Worm (Caenorhabditis elegans) whole organism, mixed stage, embryonic: Measurements from ENCODE around the gene str-231.

ENCODE experiments used
- M03D4.4 ChIP-seq: sonication (generic microtip); optimal IDR thresholded peaks from 2 replicates; lab custom pipeline; 2017; ENCODE audit warnings: mild to moderate bottlenecking, missing genetic modification characterization, missing compliant biosample characterization
- bed-3 ChIP-seq: fragments of 200-800 bp; sonication (Bioruptor generic); optimal IDR thresholded peaks from 3 replicates; lab custom pipeline; 2018; ENCODE audit warnings: mild to moderate bottlenecking, missing genetic modification characterization, moderate library complexity, missing compliant biosample characterization
- blmp-1 ChIP-seq: fragments of 150-350 bp; optimal IDR thresholded peaks from 2 replicates; lab custom pipeline; 2014; ENCODE audit warnings: missing biosample characterization, missing genetic modification characterization
- ceh-39 ChIP-seq: fragments of 150-350 bp; optimal IDR thresholded peaks from 2 replicates; lab custom pipeline; 2014; ENCODE audit warnings: missing biosample characterization, missing genetic modification characterization
- ceh-43 ChIP-seq: fragments of 200-800 bp; sonication (Bioruptor generic); optimal IDR thresholded peaks from 2 replicates; lab custom pipeline; 2018; ENCODE audit warnings: mild to moderate bottlenecking, missing genetic modification characterization, moderate library complexity, missing compliant biosample characterization
- ceh-83 ChIP-seq: fragments of 200-800 bp; sonication (Bioruptor generic); optimal IDR thresholded peaks from 2 replicates; lab custom pipeline; 2018; ENCODE audit warnings: mild to moderate bottlenecking, missing genetic modification characterization, missing compliant biosample characterization
- ces-1 ChIP-seq: fragments of 150-350 bp; optimal IDR thresholded peaks from 2 replicates; lab custom pipeline; 2014; ENCODE audit warnings: missing biosample characterization, missing genetic modification reagents, missing genetic modification characterization
- cnd-1 ChIP-seq: fragments of 200-800 bp; sonication (Bioruptor generic); optimal IDR thresholded peaks from 2 replicates; lab custom pipeline; 2018; ENCODE audit warnings: mild to moderate bottlenecking, missing genetic modification characterization, missing compliant biosample characterization
- drap-1 ChIP-seq: fragments of 200-800 bp; sonication (Bioruptor generic); optimal IDR thresholded peaks from 3 replicates; lab custom pipeline; 2018; ENCODE audit warnings: mild to moderate bottlenecking, missing genetic modification characterization, missing compliant biosample characterization
- elt-1 ChIP-seq: sonication (generic microtip); optimal IDR thresholded peaks from 2 replicates; lab custom pipeline; 2017; ENCODE audit warnings: missing genetic modification characterization, mild to moderate bottlenecking, missing compliant biosample characterization, antibody characterized with exemption, moderate library complexity, borderline replicate concordance; ENCODE audit not compliant: insufficient read depth
- elt-3 ChIP-seq: fragments of 150-350 bp; optimal IDR thresholded peaks from 2 replicates; lab custom pipeline; 2014; ENCODE audit warnings: missing biosample characterization, missing genetic modification characterization
- flh-1 ChIP-seq: fragments of 200-800 bp; sonication (Bioruptor generic); optimal IDR thresholded peaks from 2 replicates; lab custom pipeline; 2018; ENCODE audit warnings: mild to moderate bottlenecking, missing genetic modification characterization, moderate library complexity, missing compliant biosample characterization
- ham-2 ChIP-seq: fragments of 200-800 bp; sonication (Bioruptor generic); optimal IDR thresholded peaks from 2 replicates; lab custom pipeline; 2018; ENCODE audit warnings: mild to moderate bottlenecking, missing genetic modification characterization, missing compliant biosample characterization
- hlh-1 ChIP-seq: fragments of 150-350 bp; optimal IDR thresholded peaks from 2 replicates; lab custom pipeline; 2014; ENCODE audit warnings: missing biosample characterization, missing genetic modification reagents, missing genetic modification characterization
- lin-32 ChIP-seq: fragments of 200-800 bp; sonication (Bioruptor generic); optimal IDR thresholded peaks from 2 replicates; lab custom pipeline; 2018; ENCODE audit warnings: mild to moderate bottlenecking, missing genetic modification characterization, missing compliant biosample characterization
- mls-2 ChIP-seq: sonication (generic microtip); optimal IDR thresholded peaks from 2 replicates; lab custom pipeline; 2016; ENCODE audit warnings: mild to moderate bottlenecking, missing genetic modification characterization, moderate library complexity, missing compliant biosample characterization
- nhr-12 ChIP-seq: fragments of 150-350 bp; optimal IDR thresholded peaks from 2 replicates; lab custom pipeline; 2014; ENCODE audit warnings: missing biosample characterization, missing genetic modification characterization
- nhr-2 ChIP-seq: fragments of 150-350 bp; optimal IDR thresholded peaks from 2 replicates; lab custom pipeline; 2014; ENCODE audit warnings: missing biosample characterization, missing genetic modification characterization
- nhr-237 ChIP-seq: fragments of 150-350 bp; optimal IDR thresholded peaks from 2 replicates; lab custom pipeline; 2014; ENCODE audit warnings: missing biosample characterization, missing genetic modification characterization
- nhr-28 ChIP-seq: fragments of 150-350 bp; optimal IDR thresholded peaks from 2 replicates; lab custom pipeline; 2014; ENCODE audit warnings: missing biosample characterization, missing genetic modification characterization
- nhr-76 ChIP-seq: sonication (generic microtip); optimal IDR thresholded peaks from 2 replicates; lab custom pipeline; 2017; ENCODE audit warnings: missing biosample characterization, missing genetic modification characterization
- pha-4 ChIP-seq: fragments of 150-350 bp; optimal IDR thresholded peaks from 2 replicates; lab custom pipeline; 2018; ENCODE audit warnings: missing biosample characterization, missing genetic modification reagents, missing genetic modification characterization
- sem-2 ChIP-seq: fragments of 200-800 bp; sonication (Bioruptor generic); optimal IDR thresholded peaks from 2 replicates; lab custom pipeline; 2018; ENCODE audit warnings: mild to moderate bottlenecking, missing genetic modification characterization, missing compliant biosample characterization
- snpc-4 ChIP-seq: fragments of 150-350 bp; optimal IDR thresholded peaks from 2 replicates; lab custom pipeline; 2014; ENCODE audit warnings: missing biosample characterization, missing genetic modification characterization
- sptf-1 ChIP-seq: sonication (generic microtip); optimal IDR thresholded peaks from 2 replicates; lab custom pipeline; 2017; ENCODE audit warnings: mild to moderate bottlenecking, missing genetic modification characterization, moderate library complexity, missing compliant biosample characterization
- tbx-8 ChIP-seq: fragments of 200-800 bp; sonication (Bioruptor generic); optimal IDR thresholded peaks from 2 replicates; lab custom pipeline; 2018; ENCODE audit warnings: mild to moderate bottlenecking, missing genetic modification characterization, moderate library complexity, missing compliant biosample characterization
- unc-120 ChIP-seq: sonication (generic microtip); optimal IDR thresholded peaks from 2 replicates; lab custom pipeline; 2017; ENCODE audit warnings: missing genetic modification characterization, missing compliant biosample characterization; ENCODE audit not compliant: poor library complexity, severe bottlenecking
- unc-39 ChIP-seq: fragments of 150-350 bp; optimal IDR thresholded peaks from 2 replicates; lab custom pipeline; 2014; ENCODE audit warnings: missing biosample characterization, missing genetic modification characterization
- unc-62 ChIP-seq: fragments of 150-350 bp; optimal IDR thresholded peaks from 2 replicates; lab custom pipeline; 2014; ENCODE audit warnings: missing biosample characterization, missing genetic modification reagents, missing genetic modification characterization
- zip-8 ChIP-seq: fragments of 150-350 bp; optimal IDR thresholded peaks from 2 replicates; lab custom pipeline; 2014; ENCODE audit warnings: missing biosample characterization, missing genetic modification characterization

The str-231 gene

ce11 chrV:16007505-16007904 is at the start of gene str-231:
Gene str-231, minus strand, starts transcription at chrV:16007605.
- no peak for TF ChIP-seq nhr-12 (tag; lab: Kevin White, UChicago)
- no peak for TF ChIP-seq nhr-28
- TF ChIP-seq pha-4 (tag; lab: Kevin White, UChicago) = no peak
- TF ChIP-seq hlh-1 (tag; lab: Kevin White, UChicago) = no peak

ce11 chrV:16057010-16057463 is 49.6 kb upstream of the str-231 start, which contains the start of gene F14H3.5:
Gene F14H3.5, minus strand, starts transcription at chrV:16057060.
- TF ChIP-seq flh-1 (GFP tag; lab: Kevin White, UChicago) (no peak), blmp-1 (tag; lab: Kevin White, UChicago) (no peak), ceh-83 (GFP tag; lab: Kevin White, UChicago) (no peak), nhr-28 (no peak), cnd-1 (tag; lab: Kevin White, UChicago) (no peak), bed-3 (no peak), sptf-1 (tag; lab: Kevin White, UChicago) (no peak), elt-3 (no peak), snpc-4 (no peak), ceh-43 (no peak), ceh-39 (no peak), unc-39 (tag; lab: Kevin White, UChicago) (no peak), pha-4 (tag; lab: Kevin White, UChicago) (no peak), lin-32 (GFP tag; lab: Kevin White, UChicago) (no peak), zip-8 (tag; lab: Kevin White, UChicago) (no peak), nhr-76 (no peak)

DNA sequence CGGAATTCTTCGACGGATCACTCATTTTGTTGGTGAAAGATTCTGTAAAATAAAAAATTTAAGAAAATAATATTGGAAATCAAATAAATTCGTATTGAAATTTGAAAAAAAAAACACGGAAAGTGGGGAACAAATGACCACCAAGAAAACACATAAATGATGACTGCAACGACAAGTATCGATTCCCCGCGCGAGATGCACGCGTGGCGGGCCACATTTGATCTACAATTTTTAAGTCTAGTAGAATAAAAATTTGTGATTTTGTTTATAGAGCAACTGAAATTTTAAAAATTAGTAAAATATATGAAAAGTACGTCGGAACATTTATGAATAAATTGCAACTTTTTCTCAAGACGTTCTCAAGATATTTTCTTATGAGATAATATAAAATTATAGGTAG is 47.6 kb upstream of the str-231 start, which contains the start of gene F14H3.4:
Gene F14H3.4 (minus strand): TSS at position 42 of the 400 bp plus-strand sequence.
- TF ChIP-seq flh-1 (GFP tag; lab: Kevin White, UChicago) (no peak), unc-120 (no peak), hlh-1 (tag; lab: Kevin White, UChicago) (no peak), elt-3 (no peak), tbx-8 (GFP tag; lab: Kevin White, UChicago) (no peak), ces-1 (no peak), unc-39 (tag; lab: Kevin White, UChicago) (no peak), cnd-1 (tag; lab: Kevin White, UChicago) (no peak), bed-3 (no peak), drap-1 (GFP tag; lab: Kevin White, UChicago) (no peak), ceh-83 (GFP tag; lab: Kevin White, UChicago) (no peak), ceh-39 (no peak), nhr-2 (no peak), elt-1 (no peak), mls-2 (tag; lab: Kevin White, UChicago) (no peak)
- TF ChIP-seq, all 35 proteins: peak for 0

- TF ChIP-seq cnd-1 (tag; lab: Kevin White, UChicago) (no peak), ceh-43 (no peak), nhr-12 (tag; lab: Kevin White, UChicago) (no peak), drap-1 (GFP tag; lab: Kevin White, UChicago) (no peak)
- TF ChIP-seq, all 35 proteins: peak for 0
Observed at ce11 chrV:16053373-16053772, 46.0 kb upstream of the str-231 start, which contains the start of gene F14H3.3. Gene F14H3.3, minus strand, starts transcription at chrV:16053473.

ce11 chrV:16049177-16049576 is 41.8 kb upstream of the str-231 start, which contains the start of gene best-12:
Gene best-12, plus strand, starts transcription at chrV:16049477.
- TF ChIP-seq sem-2 (GFP tag; lab: Kevin White, UChicago) (no peak), pha-4 (tag; lab: Kevin White, UChicago) (no peak), nhr-76 (no peak), unc-120 (no peak), ces-1 (no peak), unc-62 (no peak), nhr-2 (no peak), mls-2 (tag; lab: Kevin White, UChicago) (no peak)
- TF ChIP-seq, all 35 proteins: peak for 0

DNA sequence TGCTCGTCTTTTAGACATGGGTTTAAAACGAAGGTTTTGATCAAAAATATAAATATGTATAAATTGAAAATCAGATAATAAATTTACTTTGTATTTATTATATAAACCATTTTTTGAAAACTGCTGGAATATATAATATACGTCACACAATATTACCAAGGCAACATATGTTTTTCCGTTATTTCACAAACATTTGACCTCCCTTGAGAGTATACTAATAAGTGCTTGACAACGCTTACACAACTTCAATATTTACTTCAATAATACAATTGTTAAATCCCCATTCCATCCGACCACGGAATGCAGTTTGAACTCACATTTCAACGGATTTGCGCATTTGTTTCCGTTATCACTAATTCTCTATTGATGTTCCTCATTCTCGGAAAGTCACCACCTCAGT is 40.1 kb upstream of the str-231 start, which contains the start of gene str-198:
Gene str-198 (plus strand): TSS at position 301 of the 400 bp plus-strand sequence.
- no peak for TF ChIP-seq nhr-237 (tag; lab: Kevin White, UChicago)
- TF ChIP-seq M03D4.4 = no peak
- no peak for TF ChIP-seq sem-2 (GFP tag; lab: Kevin White, UChicago)
- no peak for TF ChIP-seq nhr-12 (tag; lab: Kevin White, UChicago)
- no peak for TF ChIP-seq pha-4 (tag; lab: Kevin White, UChicago)
- TF ChIP-seq elt-1 = no peak
- TF ChIP-seq mls-2 (tag; lab: Kevin White, UChicago) = no peak
- no peak for TF ChIP-seq nhr-2
- no peak for TF ChIP-seq sptf-1 (tag; lab: Kevin White, UChicago)
- TF ChIP-seq ham-2 (GFP tag; lab: Kevin White, UChicago) = no peak
- no peak for TF ChIP-seq flh-1 (GFP tag; lab: Kevin White, UChicago)
